Fruit fly (Drosophila melanogaster) whole organism, embryonic: ENCODE data around the gene CG9799.

Experiments
- Abd-B ChIP-seq: fragments of 200-800 bp; sonication (Bioruptor generic); optimal IDR thresholded peaks from 2 replicates; lab custom pipeline; 2018; ENCODE audit warnings: missing biosample characterization, mild to moderate bottlenecking, missing genetic modification characterization, moderate library complexity
- BEAF-32 ChIP-seq: fragments of 200-800 bp; sonication (Bioruptor generic); optimal IDR thresholded peaks from 3 replicates; lab custom pipeline; 2017; ENCODE audit warnings: missing biosample characterization, missing genetic modification characterization, mild to moderate bottlenecking, moderate library complexity, missing genetic modification reagents
- CG10147 ChIP-seq: fragments of 200-800 bp; sonication (Bioruptor generic); optimal IDR thresholded peaks from 2 replicates; lab custom pipeline; 2019; ENCODE audit warnings: missing biosample characterization, mild to moderate bottlenecking, missing genetic modification characterization, moderate library complexity
- CG10274 ChIP-seq: fragments of 200-800 bp; sonication (Bioruptor generic); optimal IDR thresholded peaks from 3 replicates; lab custom pipeline; 2017; ENCODE audit warnings: missing biosample characterization, mild to moderate bottlenecking, missing genetic modification characterization
- CG12769 ChIP-seq: fragments of 200-800 bp; sonication (Bioruptor generic); optimal IDR thresholded peaks from 2 replicates; lab custom pipeline; 2019; ENCODE audit warnings: missing biosample characterization, mild to moderate bottlenecking, missing genetic modification characterization, moderate library complexity
- CG13287 ChIP-seq: fragments of 200-800 bp; sonication (Bioruptor generic); IDR thresholded peaks from 2 replicates; pipeline ENCODE4 v1.3.6; 2022; ENCODE audit warnings: missing biosample characterization, missing genetic modification characterization; ENCODE audit not compliant: partially characterized antibody
- CG14965 ChIP-seq: fragments of 200-800 bp; sonication (Bioruptor generic); optimal IDR thresholded peaks from 2 replicates; lab custom pipeline; 2016; ENCODE audit warnings: missing biosample characterization, missing genetic modification characterization, borderline replicate concordance
- CG15073 ChIP-seq: fragments of 200-800 bp; sonication (Bioruptor generic); optimal IDR thresholded peaks from 2 replicates; lab custom pipeline; 2016; ENCODE audit warnings: missing biosample characterization, missing genetic modification characterization
- CG15269 ChIP-seq: fragments of 200-800 bp; sonication (Bioruptor generic); optimal IDR thresholded peaks from 2 replicates; lab custom pipeline; 2018; ENCODE audit warnings: missing biosample characterization, mild to moderate bottlenecking, missing genetic modification characterization, moderate library complexity
- CG30431 ChIP-seq: fragments of 200-800 bp; sonication (Bioruptor generic); optimal IDR thresholded peaks from 2 replicates; lab custom pipeline; 2017; ENCODE audit warnings: missing biosample characterization, missing genetic modification characterization
- CG32772 ChIP-seq: fragments of 200-800 bp; sonication (Bioruptor generic); IDR thresholded peaks from 2 replicates; pipeline ENCODE4 v1.3.6; 2022; ENCODE audit warnings: missing biosample characterization, missing genetic modification characterization
- CG4730 ChIP-seq: fragments of 200-800 bp; sonication (Bioruptor generic); IDR thresholded peaks from 2 replicates; pipeline ENCODE4 v1.3.6; 2022; ENCODE audit warnings: missing biosample characterization, missing genetic modification characterization
- CG6689 ChIP-seq: fragments of 200-800 bp; sonication (Bioruptor generic); IDR thresholded peaks from 2 replicates; pipeline ENCODE4 v1.3.6; 2022; ENCODE audit warnings: missing biosample characterization, missing genetic modification characterization
- CG7357 ChIP-seq: fragments of 200-800 bp; sonication (Bioruptor generic); IDR thresholded peaks from 3 replicates; pipeline ENCODE4 v1.3.6; 2022; ENCODE audit warnings: missing biosample characterization, missing genetic modification characterization
- CG7928 ChIP-seq: fragments of 200-800 bp; sonication (Bioruptor generic); optimal IDR thresholded peaks from 2 replicates; lab custom pipeline; 2017; ENCODE audit warnings: missing biosample characterization, mild to moderate bottlenecking, missing genetic modification characterization
- CG8281 ChIP-seq: fragments of 200-800 bp; sonication (Bioruptor generic); optimal IDR thresholded peaks from 2 replicates; lab custom pipeline; 2018; ENCODE audit warnings: missing biosample characterization, mild to moderate bottlenecking, missing genetic modification characterization, moderate library complexity
- CG9215 ChIP-seq: fragments of 200-800 bp; sonication (Bioruptor generic); IDR thresholded peaks from 2 replicates; pipeline ENCODE4 v1.3.6; 2022; ENCODE audit warnings: missing biosample characterization, missing genetic modification characterization
- Deaf1 ChIP-seq: fragments of 200-800 bp; optimal IDR thresholded peaks from 3 replicates; lab custom pipeline; 2019; ENCODE audit warnings: missing biosample characterization, mild to moderate bottlenecking, missing genetic modification characterization, moderate library complexity
- Doc2 ChIP-seq: fragments of 200-800 bp; sonication (Bioruptor generic); IDR thresholded peaks from 2 replicates; pipeline ENCODE4 v1.3.6; 2022; ENCODE audit warnings: missing biosample characterization, missing genetic modification characterization
- Doc3 ChIP-seq: fragments of 200-800 bp; sonication (Bioruptor generic); IDR thresholded peaks from 3 replicates; pipeline ENCODE4 v1.3.6; 2022; ENCODE audit warnings: missing biosample characterization, missing genetic modification characterization; ENCODE audit not compliant: partially characterized antibody
- Fer1 ChIP-seq: fragments of 200-800 bp; sonication (Bioruptor generic); optimal IDR thresholded peaks from 2 replicates; lab custom pipeline; 2017; ENCODE audit warnings: missing biosample characterization, mild to moderate bottlenecking, missing genetic modification characterization
- Gug ChIP-seq: fragments of 200-800 bp; sonication (Bioruptor generic); IDR thresholded peaks from 4 replicates; pipeline ENCODE4 v1.3.6; 2022; ENCODE audit warnings: missing biosample characterization, missing genetic modification characterization
- H15 ChIP-seq: fragments of 200-800 bp; sonication (Bioruptor generic); IDR thresholded peaks from 3 replicates; pipeline ENCODE4 v1.3.6; 2022; ENCODE audit warnings: missing biosample characterization, missing genetic modification characterization
- HHEX ChIP-seq: fragments of 200-800 bp; sonication (Bioruptor generic); optimal IDR thresholded peaks from 3 replicates; lab custom pipeline; 2017; ENCODE audit warnings: missing biosample characterization, mild to moderate bottlenecking, missing genetic modification characterization, missing genetic modification reagents
- HLH54F ChIP-seq: fragments of 200-800 bp; sonication (Bioruptor generic); optimal IDR thresholded peaks from 3 replicates; lab custom pipeline; 2016; ENCODE audit warnings: missing biosample characterization, missing genetic modification characterization
- Hey ChIP-seq: fragments of 200-800 bp; sonication (Bioruptor generic); optimal IDR thresholded peaks from 3 replicates; lab custom pipeline; 2018; ENCODE audit warnings: missing biosample characterization, mild to moderate bottlenecking, missing genetic modification characterization
- NC2β ChIP-seq: fragments of 200-800 bp; sonication (Bioruptor generic); optimal IDR thresholded peaks from 2 replicates; lab custom pipeline; 2016; ENCODE audit warnings: missing biosample characterization, missing genetic modification characterization
- Nf-YA ChIP-seq: fragments of 200-800 bp; sonication (Bioruptor generic); IDR thresholded peaks from 2 replicates; pipeline ENCODE4 v1.3.6; 2022; ENCODE audit warnings: missing biosample characterization, missing genetic modification characterization
- Sry-β ChIP-seq: fragments of 200-800 bp; sonication (Bioruptor generic); optimal IDR thresholded peaks from 2 replicates; lab custom pipeline; 2018; ENCODE audit warnings: missing biosample characterization, mild to moderate bottlenecking, missing genetic modification characterization, moderate library complexity
- Taf1 ChIP-seq: fragments of 200-800 bp; sonication (Bioruptor generic); IDR thresholded peaks from 2 replicates; pipeline ENCODE4 v1.3.6; 2022; ENCODE audit warnings: missing biosample characterization, missing genetic modification characterization
- Xrp1 ChIP-seq: fragments of 200-800 bp; sonication (Bioruptor generic); IDR thresholded peaks from 2 replicates; pipeline ENCODE4 v1.3.6; 2022; ENCODE audit warnings: missing biosample characterization, missing genetic modification characterization
- ase ChIP-seq: fragments of 200-800 bp; sonication (Bioruptor generic); IDR thresholded peaks from 3 replicates; pipeline ENCODE4 v1.3.6; 2022; ENCODE audit warnings: missing biosample characterization, missing genetic modification characterization
- cwo ChIP-seq: fragments of 200-800 bp; sonication (Bioruptor generic); optimal IDR thresholded peaks from 3 replicates; lab custom pipeline; 2017; ENCODE audit warnings: missing biosample characterization, missing genetic modification characterization, mild to moderate bottlenecking, moderate library complexity, missing genetic modification reagents
- fd102C ChIP-seq: fragments of 200-800 bp; sonication (Bioruptor generic); optimal IDR thresholded peaks from 2 replicates; lab custom pipeline; 2018; ENCODE audit warnings: missing biosample characterization, mild to moderate bottlenecking, missing genetic modification characterization, moderate library complexity
- gce ChIP-seq: fragments of 200-800 bp; sonication (Bioruptor generic); IDR thresholded peaks from 3 replicates; pipeline ENCODE4 v1.3.6; 2022; ENCODE audit warnings: missing biosample characterization, missing genetic modification characterization
- gcm ChIP-seq: fragments of 200-800 bp; sonication (Bioruptor generic); optimal IDR thresholded peaks from 2 replicates; lab custom pipeline; 2019; ENCODE audit warnings: missing biosample characterization, mild to moderate bottlenecking, missing genetic modification characterization, moderate library complexity
- grau ChIP-seq: fragments of 200-800 bp; optimal IDR thresholded peaks from 3 replicates; lab custom pipeline; 2019; ENCODE audit warnings: missing biosample characterization, mild to moderate bottlenecking, missing genetic modification characterization, moderate library complexity
- her ChIP-seq: fragments of 200-800 bp; sonication (Bioruptor generic); optimal IDR thresholded peaks from 2 replicates; lab custom pipeline; 2016; ENCODE audit warnings: missing biosample characterization, missing genetic modification characterization
- jumu ChIP-seq: fragments of 200-800 bp; sonication (Bioruptor generic); optimal IDR thresholded peaks from 3 replicates; lab custom pipeline; 2016; ENCODE audit warnings: missing biosample characterization, missing genetic modification characterization
- lilli ChIP-seq: fragments of 200-800 bp; sonication (Bioruptor generic); optimal IDR thresholded peaks from 3 replicates; lab custom pipeline; 2016; ENCODE audit warnings: missing biosample characterization, missing genetic modification characterization
- oc ChIP-seq: fragments of 200-800 bp; sonication (Bioruptor generic); optimal IDR thresholded peaks from 2 replicates; lab custom pipeline; 2018; ENCODE audit warnings: missing biosample characterization, mild to moderate bottlenecking, missing genetic modification characterization, moderate library complexity
- pita ChIP-seq: fragments of 200-800 bp; sonication (Bioruptor generic); optimal IDR thresholded peaks from 2 replicates; lab custom pipeline; 2017; ENCODE audit warnings: missing biosample characterization, mild to moderate bottlenecking, missing genetic modification characterization
- pnt ChIP-seq: fragments of 200-800 bp; sonication (Bioruptor generic); optimal IDR thresholded peaks from 3 replicates; lab custom pipeline; 2016; ENCODE audit warnings: missing biosample characterization, missing genetic modification characterization
- schlank ChIP-seq: fragments of 200-800 bp; sonication (Bioruptor generic); optimal IDR thresholded peaks from 2 replicates; lab custom pipeline; 2018; ENCODE audit warnings: missing biosample characterization, mild to moderate bottlenecking, missing genetic modification characterization
- scrt ChIP-seq: fragments of 200-800 bp; sonication (Bioruptor generic); optimal IDR thresholded peaks from 2 replicates; lab custom pipeline; 2018; ENCODE audit warnings: missing biosample characterization, mild to moderate bottlenecking, missing genetic modification characterization, moderate library complexity
- trem ChIP-seq: fragments of 200-800 bp; optimal IDR thresholded peaks from 3 replicates; lab custom pipeline; 2019; ENCODE audit warnings: missing biosample characterization, mild to moderate bottlenecking, missing genetic modification characterization, moderate library complexity
- vfl ChIP-seq: fragments of 200-800 bp; sonication (Bioruptor generic); optimal IDR thresholded peaks from 2 replicates; lab custom pipeline; 2016; ENCODE audit warnings: missing biosample characterization, missing genetic modification characterization
- vnd ChIP-seq: fragments of 200-800 bp; sonication (Bioruptor generic); IDR thresholded peaks from 3 replicates; pipeline ENCODE4 v1.3.6; 2022; ENCODE audit warnings: missing biosample characterization, missing genetic modification characterization; ENCODE audit not compliant: partially characterized antibody
- wek ChIP-seq: fragments of 200-800 bp; sonication (Bioruptor generic); optimal IDR thresholded peaks from 3 replicates; lab custom pipeline; 2018; ENCODE audit warnings: missing biosample characterization, mild to moderate bottlenecking, missing genetic modification characterization, moderate library complexity
- zen2 ChIP-seq: fragments of 200-800 bp; sonication (Bioruptor generic); IDR thresholded peaks from 3 replicates; pipeline ENCODE4 v1.3.6; 2022; ENCODE audit warnings: missing biosample characterization, missing genetic modification characterization; ENCODE audit not compliant: partially characterized antibody

Gene CG9799

DNA sequence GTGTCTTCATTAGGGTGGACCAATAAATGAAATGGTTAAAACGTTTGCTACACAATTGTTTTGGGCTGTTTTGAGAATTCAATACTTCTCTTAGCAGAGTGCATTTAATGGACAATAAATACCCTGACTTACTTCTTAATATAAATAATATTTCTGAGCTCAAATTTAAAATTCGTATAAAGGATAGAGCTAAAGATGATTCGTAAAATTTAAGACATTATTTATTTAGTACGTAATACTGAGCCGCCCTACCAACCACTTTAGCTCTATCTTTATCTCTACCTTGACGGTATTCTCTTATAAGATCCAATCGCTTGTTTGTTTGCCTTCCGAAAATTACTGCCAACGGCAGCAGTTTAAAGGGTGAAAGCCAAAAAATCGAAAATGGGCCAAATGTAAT is 45.1 kb upstream of the CG9799 start (continued):
- no peak for TF ChIP-seq Doc3 (GFP tag; lab: Robert Waterston, UW)
- TF ChIP-seq CG30431 (GFP tag; lab: Kevin White, UChicago): peak; percentile 62
- peak; percentile 65 for TF ChIP-seq Abd-B
- TF ChIP-seq schlank (tag; lab: Kevin White, UChicago): peak; percentile 36
- TF ChIP-seq HHEX (GFP tag; lab: Kevin White, UChicago): peak; percentile 70
- peak; percentile 62; the same call in 2 of the 3 replicates for TF ChIP-seq ase (GFP tag; lab: Robert Waterston, UW)
- TF ChIP-seq Doc2 (GFP tag; lab: Robert Waterston, UW): no peak
- peak; percentile 55 for TF ChIP-seq CG4730 (GFP tag; lab: Robert Waterston, UW)
- TF ChIP-seq scrt (GFP tag; lab: Kevin White, UChicago): peak; percentile 38
- TF ChIP-seq gcm: peak; percentile 89
- peak; percentile 74 for TF ChIP-seq trem (tag; lab: Kevin White, UChicago)
- TF ChIP-seq her (GFP tag; lab: Kevin White, UChicago): peak; percentile 5
- peak; percentile 51 for TF ChIP-seq HLH54F
- no peak for TF ChIP-seq Nf-YA (GFP tag; lab: Robert Waterston, UW)
- TF ChIP-seq Hey: no peak
- no peak for TF ChIP-seq Sry-β (GFP tag; lab: Kevin White, UChicago)
- TF ChIP-seq gce (GFP tag; lab: Robert Waterston, UW): 0 out of 3 replicates have a peak, but pooled peaks have one; percentile 20
- peak; percentile 75 for TF ChIP-seq lilli (GFP tag; lab: Kevin White, UChicago)
- TF ChIP-seq CG6689: peak; percentile 71
- TF ChIP-seq CG8281: peak; percentile 60
- no peak for TF ChIP-seq CG13287
- no peak for TF ChIP-seq CG14965
- TF ChIP-seq Gug (GFP tag; lab: Robert Waterston, UW): no peak
- peak; percentile 39 for TF ChIP-seq Deaf1
- peak; percentile 82 for TF ChIP-seq CG12769 (tag; lab: Kevin White, UChicago)
- TF ChIP-seq CG7928 (GFP tag; lab: Kevin White, UChicago): no peak
- no peak for TF ChIP-seq CG32772 (GFP tag; lab: Robert Waterston, UW)
- no peak for TF ChIP-seq CG15073 (GFP tag; lab: Kevin White, UChicago)
- TF ChIP-seq cwo (GFP tag; lab: Kevin White, UChicago): peak; percentile 44
- TF ChIP-seq grau (tag; lab: Kevin White, UChicago): peak; percentile 91
- TF ChIP-seq CG7357 (GFP tag; lab: Robert Waterston, UW): no peak
- peak; percentile 62; the same call in 1 of the 3 replicates for TF ChIP-seq H15 (GFP tag; lab: Robert Waterston, UW)
- no peak for TF ChIP-seq BEAF-32 (GFP tag; lab: Kevin White, UChicago)
- TF ChIP-seq zen2: no peak
- TF ChIP-seq jumu (GFP tag; lab: Kevin White, UChicago): no peak
- TF ChIP-seq CG9215 (GFP tag; lab: Robert Waterston, UW): peak; percentile 39; the same call in 1 of the 2 replicates
- no peak for TF ChIP-seq pita (GFP tag; lab: Kevin White, UChicago)
- TF ChIP-seq NC2β (GFP tag; lab: Kevin White, UChicago): peak; percentile 3
- TF ChIP-seq vfl: peak; percentile 20
- peak; percentile 94 for TF ChIP-seq CG15269 (tag; lab: Kevin White, UChicago)
- peak; percentile 40 for TF ChIP-seq Taf1
- TF ChIP-seq pnt (GFP tag; lab: Kevin White, UChicago): no peak
- TF ChIP-seq vnd: no peak
- peak; percentile 70 for TF ChIP-seq CG10147 (GFP tag; lab: Kevin White, UChicago)
- TF ChIP-seq oc (tag; lab: Kevin White, UChicago): peak; percentile 87
- peak; percentile 63 for TF ChIP-seq wek (GFP tag; lab: Kevin White, UChicago)
- peak; percentile 84 for TF ChIP-seq Xrp1
- TF ChIP-seq CG10274 (GFP tag; lab: Kevin White, UChicago): peak; percentile 38
- no peak for TF ChIP-seq fd102C (GFP tag; lab: Kevin White, UChicago)
- peak; percentile 75 for TF ChIP-seq Fer1 (GFP tag; lab: Kevin White, UChicago)
